Worm (Caenorhabditis elegans) whole organism, L4 larva: ENCODE measurements around the gene srh-15.

Source experiments
- hlh-30 ChIP-seq: sonication (generic microtip); optimal IDR thresholded peaks from 2 replicates; lab custom pipeline; 2017; ENCODE audit warnings: antibody characterized with exemption, mild to moderate bottlenecking, missing genetic modification characterization, missing compliant biosample characterization; ENCODE audit not compliant: insufficient read depth
- nhr-77 ChIP-seq: fragments of 150-350 bp; optimal IDR thresholded peaks from 2 replicates; lab custom pipeline; 2014; ENCODE audit warnings: missing biosample characterization, missing genetic modification characterization

DNA sequence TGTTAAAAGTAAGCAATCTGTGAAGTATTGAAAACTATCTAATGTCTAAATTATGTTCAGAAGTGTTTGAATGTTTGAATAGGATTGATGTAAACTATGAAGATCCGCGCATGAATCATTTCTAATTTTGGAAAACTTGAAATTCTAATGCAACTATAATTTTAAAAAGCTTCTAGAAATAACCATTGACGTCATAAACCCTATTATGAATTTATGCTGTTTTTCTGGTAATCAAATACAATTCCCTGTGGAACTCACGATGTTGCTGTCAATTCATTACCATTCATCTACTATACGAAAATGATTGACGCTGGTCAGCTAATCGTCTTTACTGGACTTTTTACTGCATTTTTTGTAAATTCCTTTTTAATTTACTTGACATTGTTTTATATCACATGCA lies 6.7 kb downstream of the srh-15 start, which contains the start of gene str-37:
- no peak for TF ChIP-seq nhr-77
- TF ChIP-seq hlh-30, result no peak
